Fruit fly (Drosophila melanogaster) whole organism, wandering third instar larva: ENCODE measurements around the gene Nuak.

Experiments used
- Abd-B ChIP-seq: fragments of >200 bp; optimal IDR thresholded peaks from 2 replicates; lab custom pipeline; 2017; ENCODE audit warnings: missing biosample characterization, missing genetic modification characterization
- CG32264 ChIP-seq: fragments of 200-800 bp; sonication (Bioruptor generic); optimal IDR thresholded peaks from 2 replicates; lab custom pipeline; 2016; ENCODE audit warnings: missing biosample characterization, missing genetic modification characterization
- CG9705 ChIP-seq: fragments of 200-800 bp; sonication (Bioruptor generic); optimal IDR thresholded peaks from 2 replicates; lab custom pipeline; 2018; ENCODE audit warnings: missing biosample characterization, mild to moderate bottlenecking, missing genetic modification characterization
- CrebA ChIP-seq: fragments of 200-800 bp; sonication (Bioruptor generic); optimal IDR thresholded peaks from 2 replicates; lab custom pipeline; 2016; ENCODE audit warnings: missing biosample characterization, mild to moderate bottlenecking, missing genetic modification characterization, borderline replicate concordance
- Dfd ChIP-seq: fragments of >200 bp; optimal IDR thresholded peaks from 2 replicates; lab custom pipeline; 2017; ENCODE audit warnings: missing biosample characterization, missing genetic modification characterization
- Dif ChIP-seq: fragments of 200-275, 200-300 bp; sonication (Bioruptor generic); optimal IDR thresholded peaks from 2 replicates; lab custom pipeline; 2018; ENCODE audit warnings: missing biosample characterization, missing genetic modification characterization; ENCODE audit not compliant: partially characterized antibody
- GATAd ChIP-seq: sonication (Bioruptor generic); optimal IDR thresholded peaks from 2 replicates; lab custom pipeline; 2016; ENCODE audit warnings: missing biosample characterization, missing genetic modification characterization
- HLH106 ChIP-seq: fragments of 200-800 bp; optimal IDR thresholded peaks from 3 replicates; lab custom pipeline; 2019; ENCODE audit warnings: missing biosample characterization, mild to moderate bottlenecking, missing genetic modification characterization, moderate library complexity
- Hnf4 ChIP-seq: fragments of 200-800 bp; sonication (Bioruptor generic); optimal IDR thresholded peaks from 2 replicates; lab custom pipeline; 2016; ENCODE audit warnings: missing biosample characterization, mild to moderate bottlenecking, missing genetic modification characterization
- Hr78 ChIP-seq: fragments of >200 bp; optimal IDR thresholded peaks from 2 replicates; lab custom pipeline; 2017; ENCODE audit warnings: missing biosample characterization, missing genetic modification characterization
- Hr83 ChIP-seq: fragments of 200-300 bp; sonication (Bioruptor generic); optimal IDR thresholded peaks from 2 replicates; lab custom pipeline; 2016; ENCODE audit warnings: missing biosample characterization, mild to moderate bottlenecking, missing genetic modification characterization, moderate library complexity; ENCODE audit not compliant: poor library complexity, severe bottlenecking
- Jra ChIP-seq: sonication (Bioruptor generic); optimal IDR thresholded peaks from 2 replicates; lab custom pipeline; 2016; ENCODE audit warnings: missing biosample characterization, missing genetic modification characterization
- Mio ChIP-seq: sonication (Bioruptor generic); optimal IDR thresholded peaks from 2 replicates; lab custom pipeline; 2016; ENCODE audit warnings: missing biosample characterization, missing genetic modification characterization
- Myc ChIP-seq: fragments of >200 bp; optimal IDR thresholded peaks from 2 replicates; lab custom pipeline; 2017
- N ChIP-seq: fragments of >200 bp; optimal IDR thresholded peaks from 2 replicates; lab custom pipeline; 2018; ENCODE audit warnings: missing biosample characterization, missing external identifiers, missing genetic modification characterization
- OdsH ChIP-seq: fragments of 200-800 bp; sonication (Bioruptor generic); optimal IDR thresholded peaks from 2 replicates; lab custom pipeline; 2016; ENCODE audit warnings: missing biosample characterization, mild to moderate bottlenecking, missing genetic modification characterization
- Rel ChIP-seq, 2 experiments: fragments of 200-800 bp; sonication (Bioruptor generic) in 1 of 2; optimal IDR thresholded peaks; 2 replicates in 1 of 2; 3 replicates in 1 of 2; lab custom pipeline; 2016 to 2019; ENCODE audit warnings: mild to moderate bottlenecking in 2 of 2, missing biosample characterization in 2 of 2, missing genetic modification characterization in 2 of 2, moderate library complexity in 1 of 2
- Sp1 ChIP-seq: fragments of 200-800 bp; sonication (Bioruptor generic); optimal IDR thresholded peaks from 3 replicates; lab custom pipeline; 2019; ENCODE audit warnings: missing biosample characterization, mild to moderate bottlenecking, missing genetic modification characterization, moderate library complexity
- Vsx2 ChIP-seq: fragments of 200-300, 225-300 bp; sonication (Bioruptor generic); optimal IDR thresholded peaks from 2 replicates; lab custom pipeline; 2018; ENCODE audit warnings: missing biosample characterization, missing genetic modification characterization; ENCODE audit not compliant: partially characterized antibody
- br ChIP-seq: fragments of 200-800 bp; sonication (Bioruptor generic); optimal IDR thresholded peaks from 2 replicates; lab custom pipeline; 2016; ENCODE audit warnings: missing biosample characterization, missing genetic modification characterization
- brk ChIP-seq: fragments of 200-800 bp; sonication (Bioruptor generic); optimal IDR thresholded peaks from 2 replicates; lab custom pipeline; 2016; ENCODE audit warnings: missing biosample characterization, mild to moderate bottlenecking, missing genetic modification characterization
- dl ChIP-seq, 2 experiments: fragments of 175-275, 200-275 bp in 1 of 2; fragments of 200-275 bp in 1 of 2; sonication (Bioruptor generic); optimal IDR thresholded peaks; lab custom pipeline; 2018; ENCODE audit warnings: mild to moderate bottlenecking in 2 of 2, missing biosample characterization in 2 of 2, missing genetic modification characterization in 2 of 2, moderate library complexity in 2 of 2; ENCODE audit not compliant: partially characterized antibody in 2 of 2, insufficient read depth in 1 of 2
- dmrt93B ChIP-seq: fragments of 200-800 bp; sonication (Bioruptor generic); optimal IDR thresholded peaks from 2 replicates; lab custom pipeline; 2018; ENCODE audit warnings: missing biosample characterization, mild to moderate bottlenecking, missing genetic modification characterization
- dsf ChIP-seq: sonication (Bioruptor generic); optimal IDR thresholded peaks from 2 replicates; lab custom pipeline; 2016; ENCODE audit warnings: missing biosample characterization, missing genetic modification characterization, borderline replicate concordance
- ey ChIP-seq: fragments of 200-800 bp; sonication (Bioruptor generic); optimal IDR thresholded peaks from 2 replicates; lab custom pipeline; 2016; ENCODE audit warnings: missing biosample characterization, missing genetic modification characterization
- foxo ChIP-seq, 2 experiments: fragments of 200-800 bp; sonication (Bioruptor generic); optimal IDR thresholded peaks; 2 replicates in 1 of 2; 3 replicates in 1 of 2; lab custom pipeline; 2016 to 2017; ENCODE audit warnings: missing biosample characterization in 2 of 2, missing genetic modification characterization in 2 of 2
- fru ChIP-seq: fragments of 200-800 bp; sonication (Bioruptor generic); optimal IDR thresholded peaks from 3 replicates; lab custom pipeline; 2016; ENCODE audit warnings: missing biosample characterization, mild to moderate bottlenecking, missing genetic modification characterization
- h ChIP-seq: fragments of 200-800 bp; sonication (Bioruptor generic); optimal IDR thresholded peaks from 3 replicates; lab custom pipeline; 2016; ENCODE audit warnings: missing biosample characterization, mild to moderate bottlenecking, missing genetic modification characterization
- jim ChIP-seq: fragments of 175-275, 200-325 bp; sonication (Bioruptor generic); optimal IDR thresholded peaks from 2 replicates; lab custom pipeline; 2016; ENCODE audit warnings: missing biosample characterization, mild to moderate bottlenecking, missing genetic modification characterization
- lola ChIP-seq: fragments of >200 bp; optimal IDR thresholded peaks from 2 replicates; lab custom pipeline; 2017; ENCODE audit warnings: missing biosample characterization, missing genetic modification characterization
- pan ChIP-seq: fragments of >200 bp; optimal IDR thresholded peaks from 2 replicates; lab custom pipeline; 2017
- psq ChIP-seq: fragments of 200-800 bp; sonication (Bioruptor generic); optimal IDR thresholded peaks from 3 replicates; lab custom pipeline; 2017; ENCODE audit warnings: missing biosample characterization, mild to moderate bottlenecking, missing genetic modification characterization, moderate library complexity
- rgr ChIP-seq: fragments of 200-800 bp; sonication (Bioruptor generic); optimal IDR thresholded peaks from 3 replicates; lab custom pipeline; 2016; ENCODE audit warnings: missing biosample characterization, mild to moderate bottlenecking, missing genetic modification characterization
- sage ChIP-seq: fragments of 200-800 bp; sonication (Bioruptor generic); optimal IDR thresholded peaks from 2 replicates; lab custom pipeline; 2016; ENCODE audit warnings: missing biosample characterization, mild to moderate bottlenecking, missing genetic modification characterization
- sv ChIP-seq: fragments of 200-800 bp; sonication (Bioruptor generic); optimal IDR thresholded peaks from 3 replicates; lab custom pipeline; 2016; ENCODE audit warnings: missing biosample characterization, missing genetic modification characterization
- tai ChIP-seq: sonication (Bioruptor generic); optimal IDR thresholded peaks from 2 replicates; lab custom pipeline; 2016; ENCODE audit warnings: missing biosample characterization, missing genetic modification characterization
- usp ChIP-seq: fragments of >200 bp; optimal IDR thresholded peaks from 2 replicates; lab custom pipeline; 2017; ENCODE audit warnings: missing biosample characterization, missing genetic modification characterization
- woc ChIP-seq: sonication (Bioruptor generic); optimal IDR thresholded peaks from 2 replicates; lab custom pipeline; 2016; ENCODE audit warnings: missing biosample characterization, mild to moderate bottlenecking, missing genetic modification characterization

Gene Nuak

dm6 chr3R:10263972-10264536, at the start of gene Nuak:
Gene Nuak, plus strand, starts transcription at chr3R:10264306.
- TF ChIP-seq h (GFP tag; lab: Kevin White, UChicago), result peak; percentile 88
- TF ChIP-seq sv, result peak; percentile 92
- TF ChIP-seq Hr78, result no peak
- peak; percentile 93 for TF ChIP-seq tai
- TF ChIP-seq N (GFP tag; lab: Kevin White, UChicago), result no peak
- TF ChIP-seq CG9705 (GFP tag; lab: Kevin White, UChicago), result peak; percentile 70
- TF ChIP-seq Dfd (GFP tag; lab: Kevin White, UChicago), result no peak
- peak; percentile 56 for TF ChIP-seq Mio (GFP tag; lab: Kevin White, UChicago)
- peak; percentile 16 to 32 for TF ChIP-seq dl (GFP tag; optimal IDR thresholded peaks at IDR 0.05; lab: Kevin White, UChicago; ENCODE audit: insufficient read depth in 1 of 2, partially characterized antibody in 2 of 2)
- TF ChIP-seq dmrt93B (GFP tag; lab: Kevin White, UChicago), result peak; percentile 75
- peak in 1 of 2 experiments; percentile 97 for TF ChIP-seq foxo (GFP tag; optimal IDR thresholded peaks at IDR 0.05; lab: Kevin White, UChicago)
- peak; percentile 45 for TF ChIP-seq CrebA (GFP tag; lab: Kevin White, UChicago)
- TF ChIP-seq Hnf4 (GFP tag; lab: Kevin White, UChicago), result peak; percentile 88
- TF ChIP-seq brk (GFP tag; lab: Kevin White, UChicago), result peak; percentile 84
- no peak for TF ChIP-seq lola
- peak; percentile 86 for TF ChIP-seq Dif
- peak; percentile 65 for TF ChIP-seq Sp1 (GFP tag; lab: Kevin White, UChicago)
- TF ChIP-seq usp (GFP tag; lab: Kevin White, UChicago), result no peak
- TF ChIP-seq Jra, result peak; percentile 73
- TF ChIP-seq Rel (GFP tag; optimal IDR thresholded peaks at IDR 0.05; lab: Kevin White, UChicago), result no peak
- peak; percentile 56 for TF ChIP-seq Rel (tag; optimal IDR thresholded peaks at IDR 0.05; lab: Kevin White, UChicago)
- TF ChIP-seq psq (GFP tag; lab: Kevin White, UChicago), result peak; percentile 67
- TF ChIP-seq br, result peak; percentile 81
- no peak for TF ChIP-seq sage (GFP tag; lab: Kevin White, UChicago)
- peak; percentile 90 for TF ChIP-seq woc (GFP tag; lab: Kevin White, UChicago)
- peak; percentile 49 for TF ChIP-seq dsf (GFP tag; lab: Kevin White, UChicago)
- peak; percentile 49 for TF ChIP-seq jim (GFP tag; lab: Kevin White, UChicago)
- peak; percentile 90 for TF ChIP-seq Hr83
- TF ChIP-seq HLH106 (tag; lab: Kevin White, UChicago), result peak; percentile 88
- peak; percentile 90 for TF ChIP-seq ey (GFP tag; lab: Kevin White, UChicago)
- TF ChIP-seq pan (lab: Kevin White, UChicago), result no peak
- peak; percentile 73 for TF ChIP-seq CG32264 (GFP tag; lab: Kevin White, UChicago)
- peak; percentile 87 for TF ChIP-seq rgr (GFP tag; lab: Kevin White, UChicago)
- TF ChIP-seq fru (GFP tag; lab: Kevin White, UChicago), result peak; percentile 86
- TF ChIP-seq Vsx2 (GFP tag; lab: Kevin White, UChicago), result peak; percentile 78
- peak; percentile 40 for TF ChIP-seq Myc (lab: Kevin White, UChicago)
- peak; percentile 78 for TF ChIP-seq OdsH (GFP tag; lab: Kevin White, UChicago)
- no peak for TF ChIP-seq Abd-B
- peak; percentile 76 for TF ChIP-seq GATAd (GFP tag; lab: Kevin White, UChicago)
- TF ChIP-seq, all 38 proteins: peak for 30

dm6 chr3R:10217998-10218397, 46.1 kb upstream of the Nuak start:
- TF ChIP-seq Jra, result no peak
- no peak for TF ChIP-seq brk (GFP tag; lab: Kevin White, UChicago)
- peak; percentile 96 for TF ChIP-seq Dfd (GFP tag; lab: Kevin White, UChicago)
- TF ChIP-seq, all 38 proteins: peak for 1

DNA sequence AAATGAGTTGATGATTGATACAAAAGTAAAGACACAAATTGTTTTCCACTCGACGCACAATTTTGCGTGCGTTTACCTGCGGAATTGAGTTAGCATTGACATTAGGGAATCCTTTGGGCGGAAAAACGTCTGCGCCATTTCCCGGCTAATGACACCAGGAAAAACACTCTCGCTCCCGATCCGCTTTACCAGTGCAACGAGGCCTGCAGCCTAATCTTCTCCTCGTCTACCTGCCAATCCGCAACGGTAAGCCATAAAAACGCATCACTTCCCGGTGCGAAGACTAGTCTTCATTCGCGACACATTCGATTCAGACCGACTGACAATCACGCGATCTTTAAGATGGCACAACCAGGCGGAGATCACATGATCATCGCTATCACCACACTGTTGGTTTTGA, 41.7 kb upstream of the Nuak start, which contains the start of gene CG12420:
CG12420 (plus strand) TSS at position 283 of the 400 bp plus-strand sequence.
- TF ChIP-seq Hnf4 (GFP tag; lab: Kevin White, UChicago), result no peak
- TF ChIP-seq Sp1 (GFP tag; lab: Kevin White, UChicago), result no peak
- TF ChIP-seq Myc (lab: Kevin White, UChicago), result no peak
- no peak for TF ChIP-seq jim (GFP tag; lab: Kevin White, UChicago)
- no peak for TF ChIP-seq Dif
- no peak for TF ChIP-seq sage (GFP tag; lab: Kevin White, UChicago)
- no peak for TF ChIP-seq br
